Worm (Caenorhabditis elegans) whole organism, L4 larva: Measurements from ENCODE around the gene C36C5.12.

ENCODE experiments used
- T26A8.4 ChIP-seq: fragments of 200-800 bp; sonication (Bioruptor generic); IDR thresholded peaks from 2 replicates; pipeline ENCODE4 v1.3.6; 2022; ENCODE audit warnings: missing genetic modification characterization, missing compliant biosample characterization
- Y48G9A.11 ChIP-seq: fragments of 200-800 bp; sonication (Bioruptor generic); IDR thresholded peaks from 2 replicates; pipeline ENCODE4 v1.3.6; 2022; ENCODE audit warnings: missing genetic modification reagents, missing genetic modification characterization, missing compliant biosample characterization
- ZK546.5 ChIP-seq, 2 experiments: sonication (generic microtip); optimal IDR thresholded peaks; 2 replicates each; lab custom pipeline; 2017; ENCODE audit warnings: missing biosample characterization in 2 of 2, missing genetic modification characterization in 2 of 2
- dpl-1 ChIP-seq: fragments of 150-350 bp; optimal IDR thresholded peaks from 2 replicates; lab custom pipeline; 2014; ENCODE audit warnings: missing biosample characterization, missing genetic modification reagents, missing genetic modification characterization
- hlh-11 ChIP-seq: fragments of 200-800 bp; sonication (Bioruptor generic); optimal IDR thresholded peaks from 2 replicates; lab custom pipeline; 2018; ENCODE audit warnings: mild to moderate bottlenecking, missing genetic modification characterization, missing compliant biosample characterization
- hmg-1.1 ChIP-seq: fragments of 200-800 bp; sonication (Bioruptor generic); IDR thresholded peaks from 2 replicates; pipeline ENCODE4 v1.3.6; 2022; ENCODE audit warnings: missing genetic modification reagents, missing genetic modification characterization, missing compliant biosample characterization
- lin-15B ChIP-seq: fragments of 150-350 bp; sonication (generic microtip); optimal IDR thresholded peaks from 3 replicates; lab custom pipeline; 2014; ENCODE audit warnings: missing biosample characterization, missing genetic modification characterization
- nhr-11 ChIP-seq: fragments of 150-350 bp; optimal IDR thresholded peaks from 2 replicates; lab custom pipeline; 2014; ENCODE audit warnings: missing biosample characterization, missing genetic modification characterization
- nhr-237 ChIP-seq: sonication (generic microtip); optimal IDR thresholded peaks from 2 replicates; lab custom pipeline; 2017; ENCODE audit warnings: missing biosample characterization, missing genetic modification characterization

- TF ChIP-seq T26A8.4 (GFP tag; lab: Robert Waterston, UW) (no peak), hmg-1.1 (GFP tag; lab: Robert Waterston, UW) (no peak), dpl-1 (GFP tag; lab: Kevin White, UChicago) (no peak), Y48G9A.11 (no peak), ZK546.5 (tag; optimal IDR thresholded peaks at IDR 0.05; lab: Kevin White, UChicago) (no peak), nhr-11 (no peak), lin-15B (tag; lab: Kevin White, UChicago) (no peak), nhr-237 (tag; lab: Kevin White, UChicago) (no peak), hlh-11 (tag; lab: Kevin White, UChicago) (no peak)
Measured at ce11 chrV:3166260-3166659, 7.1 kb upstream of the C36C5.12 start, which contains the start of gene C36C5.4.
